Comparison of ENCODE assay signal across 1 fruit fly cellular context in genomic region chr3L:4092705-4093257, dm6.
TF ChIP-seq lines count a peak whose summit lies in the region.

Gene CG14990 (plus strand): TSS chr3L:4093207.

TF ChIP-seq in whole organism, embryonic, 481 proteins besides CTCF, POLR2A, EP300 and RAD21 (continued from another document and continues in another):
- peak; percentile 2 for TF ChIP-seq CG14710 (tag; optimal IDR thresholded peaks at IDR 0.05; lab: Kevin White, UChicago)
- TF ChIP-seq lola (GFP tag; optimal IDR thresholded peaks at IDR 0.05; lab: Kevin White, UChicago) = peak in 1 of 3 experiments; percentile 5
- no peak for TF ChIP-seq CG10209 (GFP tag; optimal IDR thresholded peaks at IDR 0.05; lab: Kevin White, UChicago)
- no peak for TF ChIP-seq Taf1 (GFP tag; IDR thresholded peaks at IDR 0.05; lab: Robert Waterston, UW)
- no peak for TF ChIP-seq CG11695 (GFP tag; IDR thresholded peaks at IDR 0.05; lab: Robert Waterston, UW)
- TF ChIP-seq CG7372 (GFP tag; IDR thresholded peaks at IDR 0.05; lab: Robert Waterston, UW) = no peak
- no peak for TF ChIP-seq bcd (GFP tag; optimal IDR thresholded peaks at IDR 0.05; lab: Kevin White, UChicago)
- peak; percentile 25 for TF ChIP-seq CG12659 (GFP tag; optimal IDR thresholded peaks at IDR 0.05; lab: Kevin White, UChicago)
- no peak for TF ChIP-seq Bteb2 (GFP tag; optimal IDR thresholded peaks at IDR 0.05; lab: Kevin White, UChicago)
- TF ChIP-seq ara (GFP tag; IDR thresholded peaks at IDR 0.05; lab: Robert Waterston, UW) = no peak
- no peak for TF ChIP-seq Poxn (GFP tag; IDR thresholded peaks at IDR 0.05; lab: Robert Waterston, UW)
- TF ChIP-seq chinmo (GFP tag; IDR thresholded peaks at IDR 0.05; lab: Robert Waterston, UW; ENCODE audit: partially characterized antibody) = peak; percentile 74; the same call in 1 of the 4 replicates
- no peak for TF ChIP-seq tio (GFP tag; optimal IDR thresholded peaks at IDR 0.05; lab: Kevin White, UChicago)
- TF ChIP-seq stwl (tag; optimal IDR thresholded peaks at IDR 0.05; lab: Kevin White, UChicago) = peak; percentile 90
- 0 out of 3 replicates have a peak, but pooled peaks have one; percentile 19 for TF ChIP-seq HLH4C (GFP tag; IDR thresholded peaks at IDR 0.05; lab: Robert Waterston, UW; ENCODE audit: partially characterized antibody)
- peak; percentile 19 for TF ChIP-seq CG7839 (tag; optimal IDR thresholded peaks at IDR 0.05; lab: Kevin White, UChicago)
- TF ChIP-seq stc (GFP tag; IDR thresholded peaks at IDR 0.05; lab: Robert Waterston, UW) = no peak
- no peak for TF ChIP-seq Nf-YA (GFP tag; IDR thresholded peaks at IDR 0.05; lab: Robert Waterston, UW)
- 0 out of 2 replicates have a peak, but pooled peaks have one; percentile 13 for TF ChIP-seq Atf6 (GFP tag; IDR thresholded peaks at IDR 0.05; lab: Robert Waterston, UW)
- TF ChIP-seq gsb (GFP tag; IDR thresholded peaks at IDR 0.05; lab: Robert Waterston, UW) = no peak
- no peak for TF ChIP-seq Oaz (GFP tag; IDR thresholded peaks at IDR 0.05; lab: Robert Waterston, UW)
- no peak for TF ChIP-seq slp2 (GFP tag; optimal IDR thresholded peaks at IDR 0.05; lab: Kevin White, UChicago)
- TF ChIP-seq CG12391 (tag; optimal IDR thresholded peaks at IDR 0.05; lab: Kevin White, UChicago) = peak; percentile 10
- no peak for TF ChIP-seq gfzf (GFP tag; optimal IDR thresholded peaks at IDR 0.05; lab: Kevin White, UChicago)
- TF ChIP-seq kah (GFP tag; optimal IDR thresholded peaks at IDR 0.05; lab: Kevin White, UChicago) = no peak
- TF ChIP-seq Bgb (GFP tag; IDR thresholded peaks at IDR 0.05; lab: Robert Waterston, UW; ENCODE audit: partially characterized antibody) = peak; percentile 69
- TF ChIP-seq amos (GFP tag; IDR thresholded peaks at IDR 0.05; lab: Robert Waterston, UW; ENCODE audit: partially characterized antibody) = no peak
- TF ChIP-seq CG11085 (GFP tag; IDR thresholded peaks at IDR 0.05; lab: Robert Waterston, UW) = no peak
- TF ChIP-seq CG34376 (GFP tag; optimal IDR thresholded peaks at IDR 0.05; lab: Kevin White, UChicago) = no peak
- TF ChIP-seq CG10959 (GFP tag; IDR thresholded peaks at IDR 0.05; lab: Robert Waterston, UW) = no peak
- TF ChIP-seq sd (tag; optimal IDR thresholded peaks at IDR 0.05; lab: Kevin White, UChicago) = peak; percentile 65
- no peak for TF ChIP-seq schlank (tag; optimal IDR thresholded peaks at IDR 0.05; lab: Kevin White, UChicago)
- no peak for TF ChIP-seq rib (GFP tag; IDR thresholded peaks at IDR 0.05; lab: Robert Waterston, UW)
- no peak for TF ChIP-seq Ets65A (GFP tag; lab: Kevin White, UChicago)
- TF ChIP-seq CG13624 (GFP tag; optimal IDR thresholded peaks at IDR 0.05; lab: Kevin White, UChicago) = no peak
- no peak for TF ChIP-seq Sry-β (GFP tag; optimal IDR thresholded peaks at IDR 0.05; lab: Kevin White, UChicago)
- no peak for TF ChIP-seq pb (GFP tag; optimal IDR thresholded peaks at IDR 0.05; lab: Kevin White, UChicago)
- TF ChIP-seq CG12219 (GFP tag; optimal IDR thresholded peaks at IDR 0.05; lab: Kevin White, UChicago) = no peak
- TF ChIP-seq CG12155 (GFP tag; optimal IDR thresholded peaks at IDR 0.05; lab: Kevin White, UChicago) = no peak
- no peak for TF ChIP-seq Camta (GFP tag; optimal IDR thresholded peaks at IDR 0.05; lab: Kevin White, UChicago)
- TF ChIP-seq HHEX (GFP tag; optimal IDR thresholded peaks at IDR 0.05; lab: Kevin White, UChicago) = no peak
- TF ChIP-seq grn (GFP tag; optimal IDR thresholded peaks at IDR 0.05; lab: Kevin White, UChicago) = peak; percentile 28
- TF ChIP-seq CG1792 (GFP tag; optimal IDR thresholded peaks at IDR 0.05; lab: Kevin White, UChicago) = no peak
- no peak for TF ChIP-seq sqz (GFP tag; optimal IDR thresholded peaks at IDR 0.05; lab: Kevin White, UChicago)
- TF ChIP-seq fd64A (GFP tag; optimal IDR thresholded peaks at IDR 0.05; lab: Kevin White, UChicago) = no peak
- no peak for TF ChIP-seq CG3726 (GFP tag; IDR thresholded peaks at IDR 0.05; lab: Robert Waterston, UW)
- TF ChIP-seq Jarid2 (GFP tag; optimal IDR thresholded peaks at IDR 0.05; lab: Kevin White, UChicago) = peak; percentile 40
- no peak for TF ChIP-seq pnt (GFP tag; optimal IDR thresholded peaks at IDR 0.05; lab: Kevin White, UChicago)
- TF ChIP-seq CG17829 (tag; optimal IDR thresholded peaks at IDR 0.05; lab: Kevin White, UChicago) = peak; percentile 10
- TF ChIP-seq Usf (GFP tag; optimal IDR thresholded peaks at IDR 0.05; lab: Kevin White, UChicago) = no peak
- TF ChIP-seq CG14441 (GFP tag; IDR thresholded peaks at IDR 0.05; lab: Robert Waterston, UW) = no peak
- no peak for TF ChIP-seq CG18599 (GFP tag; optimal IDR thresholded peaks at IDR 0.05; lab: Kevin White, UChicago)
- TF ChIP-seq CG17186 (GFP tag; optimal IDR thresholded peaks at IDR 0.05; lab: Kevin White, UChicago) = no peak
- TF ChIP-seq peb (GFP tag; IDR thresholded peaks at IDR 0.05; lab: Robert Waterston, UW) = no peak
- no peak for TF ChIP-seq jumu (GFP tag; optimal IDR thresholded peaks at IDR 0.05; lab: Kevin White, UChicago)
- no peak for TF ChIP-seq HLH3B (GFP tag; IDR thresholded peaks at IDR 0.05; lab: Robert Waterston, UW)
- no peak for TF ChIP-seq danr (GFP tag; IDR thresholded peaks at IDR 0.05; lab: Robert Waterston, UW)
- no peak for TF ChIP-seq Dek (tag; optimal IDR thresholded peaks at IDR 0.05; lab: Kevin White, UChicago)
- TF ChIP-seq NFAT (GFP tag; IDR thresholded peaks at IDR 0.05; lab: Robert Waterston, UW) = no peak
- peak; percentile 39; the same call in 1 of the 2 replicates for TF ChIP-seq CG13287 (GFP tag; IDR thresholded peaks at IDR 0.05; lab: Robert Waterston, UW; ENCODE audit: partially characterized antibody)
- peak; percentile 38 for TF ChIP-seq Ets97D (GFP tag; optimal IDR thresholded peaks at IDR 0.05; lab: Kevin White, UChicago)
- TF ChIP-seq disco-r (GFP tag; optimal IDR thresholded peaks at IDR 0.05; lab: Kevin White, UChicago) = no peak
- no peak for TF ChIP-seq Six4 (GFP tag; optimal IDR thresholded peaks at IDR 0.05; lab: Kevin White, UChicago)
- TF ChIP-seq her (GFP tag; optimal IDR thresholded peaks at IDR 0.05; lab: Kevin White, UChicago) = no peak
- TF ChIP-seq CG12744 (GFP tag; optimal IDR thresholded peaks at IDR 0.05; lab: Kevin White, UChicago) = no peak
- no peak for TF ChIP-seq CG7987 (GFP tag; optimal IDR thresholded peaks at IDR 0.05; lab: Kevin White, UChicago)
- no peak for TF ChIP-seq mld (GFP tag; IDR thresholded peaks at IDR 0.05; lab: Robert Waterston, UW; ENCODE audit: partially characterized antibody)
- TF ChIP-seq CG30431 (GFP tag; optimal IDR thresholded peaks at IDR 0.05; lab: Kevin White, UChicago) = no peak
- TF ChIP-seq CG7556 (GFP tag; optimal IDR thresholded peaks at IDR 0.05; lab: Kevin White, UChicago) = no peak
- TF ChIP-seq CG17802 (tag; optimal IDR thresholded peaks at IDR 0.05; lab: Kevin White, UChicago) = no peak
- no peak for TF ChIP-seq Atf3 (GFP tag; optimal IDR thresholded peaks at IDR 0.05; lab: Kevin White, UChicago)
- no peak for TF ChIP-seq ab (GFP tag; optimal IDR thresholded peaks at IDR 0.05; lab: Kevin White, UChicago)
- TF ChIP-seq CG15011 (GFP tag; optimal IDR thresholded peaks at IDR 0.05; lab: Kevin White, UChicago) = no peak
- peak; percentile 37; the same call in 1 of the 2 replicates for TF ChIP-seq CG4360 (GFP tag; IDR thresholded peaks at IDR 0.05; lab: Robert Waterston, UW)
- TF ChIP-seq gcm (GFP tag; optimal IDR thresholded peaks at IDR 0.05; lab: Kevin White, UChicago) = no peak
- TF ChIP-seq bab2 (GFP tag; optimal IDR thresholded peaks at IDR 0.05; lab: Kevin White, UChicago) = no peak
- no peak for TF ChIP-seq phol (tag; optimal IDR thresholded peaks at IDR 0.05; lab: Kevin White, UChicago)
- no peak for TF ChIP-seq ERR (GFP tag; optimal IDR thresholded peaks at IDR 0.05; lab: Kevin White, UChicago)
- no peak for TF ChIP-seq ems (GFP tag; optimal IDR thresholded peaks at IDR 0.05; lab: Kevin White, UChicago)
- TF ChIP-seq Hr39 (optimal IDR thresholded peaks at IDR 0.05; lab: Kevin White, UChicago) = no peak
- TF ChIP-seq onecut (GFP tag; IDR thresholded peaks at IDR 0.05; lab: Robert Waterston, UW) = no peak
- TF ChIP-seq Nf-YB (GFP tag; optimal IDR thresholded peaks at IDR 0.05; lab: Kevin White, UChicago) = no peak
- peak; percentile 46 for TF ChIP-seq CG8290 (GFP tag; optimal IDR thresholded peaks at IDR 0.05; lab: Kevin White, UChicago)
- peak in 1 of 2 experiments; percentile 56 for TF ChIP-seq CG8290 (tag; optimal IDR thresholded peaks at IDR 0.05; lab: Kevin White, UChicago)
- no peak for TF ChIP-seq Xrp1 (GFP tag; IDR thresholded peaks at IDR 0.05; lab: Robert Waterston, UW)
- peak; percentile 38 for TF ChIP-seq CoRest (tag; optimal IDR thresholded peaks at IDR 0.05; lab: Kevin White, UChicago)
- no peak for TF ChIP-seq CG6813 (GFP tag; optimal IDR thresholded peaks at IDR 0.05; lab: Kevin White, UChicago)
- no peak for TF ChIP-seq twi (tag; optimal IDR thresholded peaks at IDR 0.05; lab: Kevin White, UChicago)
- no peak for TF ChIP-seq chn (GFP tag; optimal IDR thresholded peaks at IDR 0.05; lab: Kevin White, UChicago)
- TF ChIP-seq CG6654 (GFP tag; optimal IDR thresholded peaks at IDR 0.05; lab: Kevin White, UChicago) = no peak
- TF ChIP-seq CG4282 (GFP tag; optimal IDR thresholded peaks at IDR 0.05; lab: Kevin White, UChicago) = no peak
- TF ChIP-seq CG15601 (tag; optimal IDR thresholded peaks at IDR 0.05; lab: Kevin White, UChicago) = peak; percentile 23
- TF ChIP-seq Hr78 (GFP tag; optimal IDR thresholded peaks at IDR 0.05; lab: Kevin White, UChicago) = peak in 1 of 2 experiments; percentile 40
- peak in 1 of 2 experiments; percentile 96 for TF ChIP-seq Eip74EF (GFP tag; optimal IDR thresholded peaks at IDR 0.05; lab: Kevin White, UChicago)
- TF ChIP-seq CG13296 (GFP tag; optimal IDR thresholded peaks at IDR 0.05; lab: Kevin White, UChicago) = no peak
- no peak for TF ChIP-seq insv (GFP tag; optimal IDR thresholded peaks at IDR 0.05; lab: Kevin White, UChicago)
- TF ChIP-seq dan (GFP tag; IDR thresholded peaks at IDR 0.05; lab: Robert Waterston, UW) = no peak
- no peak for TF ChIP-seq CG13775 (GFP tag; optimal IDR thresholded peaks at IDR 0.05; lab: Kevin White, UChicago)
- no peak for TF ChIP-seq CG2875 (GFP tag; optimal IDR thresholded peaks at IDR 0.05; lab: Kevin White, UChicago)
- no peak for TF ChIP-seq ATbp (GFP tag; optimal IDR thresholded peaks at IDR 0.05; lab: Kevin White, UChicago)
- TF ChIP-seq ac (GFP tag; optimal IDR thresholded peaks at IDR 0.05; lab: Kevin White, UChicago) = no peak
- TF ChIP-seq sens (GFP tag; lab: Kevin White, UChicago) = peak; percentile 75
- no peak for TF ChIP-seq dysf (GFP tag; IDR thresholded peaks at IDR 0.05; lab: Robert Waterston, UW)
- no peak for TF ChIP-seq CG8281 (tag; optimal IDR thresholded peaks at IDR 0.05; lab: Kevin White, UChicago)
- TF ChIP-seq Opbp (GFP tag; IDR thresholded peaks at IDR 0.05; lab: Robert Waterston, UW; ENCODE audit: partially characterized antibody) = peak; percentile 56; the same call in 2 of the 3 replicates
- TF ChIP-seq CG34224 (GFP tag; IDR thresholded peaks at IDR 0.05; lab: Robert Waterston, UW; ENCODE audit: partially characterized antibody) = no peak
- TF ChIP-seq Ptx1 (GFP tag; IDR thresholded peaks at IDR 0.05; lab: Robert Waterston, UW) = no peak
- no peak for TF ChIP-seq CG3847 (GFP tag; IDR thresholded peaks at IDR 0.05; lab: Robert Waterston, UW)
- TF ChIP-seq ro (GFP tag; IDR thresholded peaks at IDR 0.05; lab: Robert Waterston, UW) = no peak
- TF ChIP-seq Med (GFP tag; lab: Kevin White, UChicago) = peak; percentile 75
- no peak for TF ChIP-seq Meics (GFP tag; optimal IDR thresholded peaks at IDR 0.05; lab: Kevin White, UChicago)
- TF ChIP-seq Dad (GFP tag; optimal IDR thresholded peaks at IDR 0.05; lab: Kevin White, UChicago) = no peak
- TF ChIP-seq CG1602 (GFP tag; optimal IDR thresholded peaks at IDR 0.05; lab: Kevin White, UChicago) = no peak
- TF ChIP-seq Asciz (GFP tag; optimal IDR thresholded peaks at IDR 0.05; lab: Kevin White, UChicago) = no peak
- no peak for TF ChIP-seq CG2889 (GFP tag; IDR thresholded peaks at IDR 0.05; lab: Robert Waterston, UW)
- no peak for TF ChIP-seq unpg (GFP tag; optimal IDR thresholded peaks at IDR 0.05; lab: Kevin White, UChicago)
- TF ChIP-seq CG6791 (GFP tag; IDR thresholded peaks at IDR 0.05; lab: Robert Waterston, UW; ENCODE audit: partially characterized antibody) = peak; percentile 34; the same call in 1 of the 3 replicates
- TF ChIP-seq nmo (GFP tag; optimal IDR thresholded peaks at IDR 0.05; lab: Kevin White, UChicago) = peak; percentile 38
- no peak for TF ChIP-seq trem (tag; optimal IDR thresholded peaks at IDR 0.05; lab: Kevin White, UChicago)
- TF ChIP-seq nau (GFP tag; optimal IDR thresholded peaks at IDR 0.05; lab: Kevin White, UChicago) = no peak
- TF ChIP-seq dati (GFP tag; IDR thresholded peaks at IDR 0.05; lab: Robert Waterston, UW) = no peak
- TF ChIP-seq CG4820 (GFP tag; optimal IDR thresholded peaks at IDR 0.05; lab: Kevin White, UChicago) = no peak
- no peak for TF ChIP-seq kni (GFP tag; optimal IDR thresholded peaks at IDR 0.05; lab: Kevin White, UChicago)
- TF ChIP-seq Lhr (GFP tag; optimal IDR thresholded peaks at IDR 0.05; lab: Kevin White, UChicago) = peak; percentile 26
- no peak for TF ChIP-seq CG10274 (GFP tag; optimal IDR thresholded peaks at IDR 0.05; lab: Kevin White, UChicago)
- no peak for TF ChIP-seq fd96Cb (tag; optimal IDR thresholded peaks at IDR 0.05; lab: Kevin White, UChicago)
- TF ChIP-seq CG17568 (GFP tag; optimal IDR thresholded peaks at IDR 0.05; lab: Kevin White, UChicago) = no peak
- TF ChIP-seq Doc3 (GFP tag; IDR thresholded peaks at IDR 0.05; lab: Robert Waterston, UW; ENCODE audit: partially characterized antibody) = no peak
- no peak for TF ChIP-seq Hmx (GFP tag; optimal IDR thresholded peaks at IDR 0.05; lab: Kevin White, UChicago)
- TF ChIP-seq sob (GFP tag; IDR thresholded peaks at IDR 0.05; lab: Robert Waterston, UW) = peak; percentile 66; the same call in 1 of the 2 replicates
- TF ChIP-seq MBD-R2 (GFP tag; IDR thresholded peaks at IDR 0.05; lab: Robert Waterston, UW) = no peak
- peak; percentile 99 for TF ChIP-seq CG31365 (tag; optimal IDR thresholded peaks at IDR 0.05; lab: Kevin White, UChicago)
- no peak for TF ChIP-seq zen2 (GFP tag; IDR thresholded peaks at IDR 0.05; lab: Robert Waterston, UW; ENCODE audit: partially characterized antibody)
- no peak for TF ChIP-seq CG2120 (GFP tag; optimal IDR thresholded peaks at IDR 0.05; lab: Kevin White, UChicago)
- TF ChIP-seq CG11560 (tag; IDR thresholded peaks at IDR 0.05; lab: Robert Waterston, UW) = no peak
- TF ChIP-seq CG6272 (GFP tag; IDR thresholded peaks at IDR 0.05; lab: Robert Waterston, UW) = no peak
- TF ChIP-seq E2f2 (GFP tag; IDR thresholded peaks at IDR 0.05; lab: Robert Waterston, UW) = peak; percentile 99
